Fruit fly (Drosophila melanogaster) whole organism, embryonic: Measurements from ENCODE around the gene Gad1.

ENCODE experiments used
- CG11696 ChIP-seq: fragments of 200-800 bp; sonication (Bioruptor generic); IDR thresholded peaks from 2 replicates; pipeline ENCODE4 v1.3.6; 2022; ENCODE audit warnings: missing biosample characterization, missing genetic modification characterization
- CG16779 ChIP-seq: fragments of 200-800 bp; sonication (Bioruptor generic); IDR thresholded peaks from 2 replicates; pipeline ENCODE4 v1.3.6; 2022; ENCODE audit warnings: missing biosample characterization, missing genetic modification characterization
- CG17568 ChIP-seq: fragments of 200-800 bp; sonication (Bioruptor generic); optimal IDR thresholded peaks from 2 replicates; lab custom pipeline; 2018; ENCODE audit warnings: missing biosample characterization, mild to moderate bottlenecking, missing genetic modification characterization, moderate library complexity
- Hr78 ChIP-seq, 2 experiments: fragments of 200-800 bp in 1 of 2; fragments of >200 bp in 1 of 2; sonication (Bioruptor generic) in 1 of 2; optimal IDR thresholded peaks; 2 replicates each; lab custom pipeline; 2017 to 2019; ENCODE audit warnings: missing biosample characterization in 2 of 2, missing genetic modification characterization in 2 of 2, mild to moderate bottlenecking in 1 of 2, moderate library complexity in 1 of 2
- disco-r ChIP-seq: fragments of 200-800 bp; sonication (Bioruptor generic); optimal IDR thresholded peaks from 2 replicates; lab custom pipeline; 2016; ENCODE audit warnings: missing biosample characterization, missing genetic modification characterization

Gad1 gene

dm6 chr3L:4024464-4024863 lies 64.1 kb downstream of the Gad1 start:
- no peak for TF ChIP-seq CG17568 (GFP tag; lab: Kevin White, UChicago)
- no peak for TF ChIP-seq CG16779
- no peak for TF ChIP-seq disco-r (GFP tag; lab: Kevin White, UChicago)
- peak in 1 of 2 experiments; percentile 13 for TF ChIP-seq Hr78 (GFP tag; optimal IDR thresholded peaks at IDR 0.05; lab: Kevin White, UChicago)
- TF ChIP-seq CG11696 (GFP tag; lab: Robert Waterston, UW): 0 out of 2 replicates have a peak, but pooled peaks have one; percentile 7
